Worm (Caenorhabditis elegans): ENCODE measurements around the gene C18F10.2.

DNA sequence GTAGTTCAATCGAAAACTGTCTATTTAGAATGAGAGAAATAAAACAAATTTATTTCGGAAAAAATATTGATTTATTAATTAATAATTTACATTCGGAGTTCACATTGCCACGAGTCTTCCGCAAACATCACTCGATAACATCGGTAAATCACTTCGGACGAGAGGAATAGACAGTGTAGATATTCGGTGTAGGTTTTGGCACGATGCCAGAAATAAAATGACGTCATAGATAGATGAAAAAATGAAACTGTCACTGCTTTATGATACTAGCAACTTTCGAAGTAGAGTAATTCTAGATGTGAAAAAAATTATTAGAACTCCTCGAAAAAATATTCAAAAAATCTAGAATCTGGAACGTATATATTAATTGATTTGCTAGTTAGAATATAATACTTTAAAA, 6.5 kb downstream of the C18F10.2 start:
- no peak for TF ChIP-seq pros-1 (tag; optimal IDR thresholded peaks at IDR 0.05)
- TF ChIP-seq rnt-1 (tag; optimal IDR thresholded peaks at IDR 0.05), result no peak
- TF ChIP-seq nhr-11 (tag; optimal IDR thresholded peaks at IDR 0.05), result no peak
- no peak for TF ChIP-seq elt-2 (tag; optimal IDR thresholded peaks at IDR 0.05)
- no peak for TF ChIP-seq mec-3 (tag; optimal IDR thresholded peaks at IDR 0.05; ENCODE audit: borderline replicate concordance)
- no peak for TF ChIP-seq ceh-6 (GFP tag; optimal IDR thresholded peaks at IDR 0.05)
- TF ChIP-seq ref-2 (tag; optimal IDR thresholded peaks at IDR 0.05), result no peak
- no peak for TF ChIP-seq fkh-10 (GFP tag; optimal IDR thresholded peaks at IDR 0.05)
